Worm (Caenorhabditis elegans) whole organism, L2 larva: ENCODE results near the gene C14B1.3.

Experiments used
- F13H6.1 ChIP-seq: sonication (generic microtip); optimal IDR thresholded peaks from 2 replicates; lab custom pipeline; 2016; ENCODE audit warnings: missing genetic modification characterization, missing compliant biosample characterization
- R02D3.7 ChIP-seq: fragments of 150-350 bp; optimal IDR thresholded peaks from 2 replicates; lab custom pipeline; 2014; ENCODE audit warnings: missing biosample characterization, missing genetic modification characterization
- Y55F3AM.14 ChIP-seq: fragments of 200-800 bp; sonication (Bioruptor generic); optimal IDR thresholded peaks from 2 replicates; lab custom pipeline; 2018; ENCODE audit warnings: mild to moderate bottlenecking, missing genetic modification characterization, missing compliant biosample characterization
- ZK546.5 ChIP-seq: sonication (generic microtip); optimal IDR thresholded peaks from 2 replicates; lab custom pipeline; 2017; ENCODE audit warnings: missing biosample characterization, missing genetic modification characterization
- aly-2 ChIP-seq: fragments of 150-350 bp; optimal IDR thresholded peaks from 2 replicates; lab custom pipeline; 2014; ENCODE audit warnings: missing biosample characterization, missing genetic modification characterization
- ama-1 ChIP-seq: fragments of 150-350 bp; optimal IDR thresholded peaks from 2 replicates; lab custom pipeline; 2018; ENCODE audit warnings: inconsistent platforms
- blmp-1 ChIP-seq: sonication (generic microtip); optimal IDR thresholded peaks from 2 replicates; lab custom pipeline; 2017; ENCODE audit warnings: missing genetic modification characterization, mild to moderate bottlenecking, missing compliant biosample characterization, antibody characterized with exemption, moderate library complexity; ENCODE audit not compliant: insufficient read depth
- ceh-16 ChIP-seq: fragments of 150-350 bp; optimal IDR thresholded peaks from 2 replicates; lab custom pipeline; 2014; ENCODE audit warnings: missing biosample characterization, missing genetic modification characterization
- crh-2 ChIP-seq: sonication (generic microtip); optimal IDR thresholded peaks from 2 replicates; lab custom pipeline; 2017; ENCODE audit warnings: missing biosample characterization, missing genetic modification characterization
- dmd-4 ChIP-seq: sonication (generic microtip); optimal IDR thresholded peaks from 2 replicates; lab custom pipeline; 2017; ENCODE audit warnings: missing biosample characterization, missing genetic modification characterization
- egl-27 ChIP-seq: sonication (generic microtip); optimal IDR thresholded peaks from 3 replicates; lab custom pipeline; 2017; ENCODE audit warnings: missing biosample characterization, missing genetic modification reagents, missing genetic modification characterization
- elt-1 ChIP-seq: fragments of 150-350 bp; optimal IDR thresholded peaks from 2 replicates; lab custom pipeline; 2014; ENCODE audit warnings: missing biosample characterization, missing genetic modification characterization
- fos-1 ChIP-seq: fragments of 150-350 bp; optimal IDR thresholded peaks from 2 replicates; lab custom pipeline; 2014; ENCODE audit warnings: missing biosample characterization, missing genetic modification characterization
- lin-39 ChIP-seq: fragments of 150-350 bp; optimal IDR thresholded peaks from 2 replicates; lab custom pipeline; 2014; ENCODE audit warnings: missing biosample characterization, missing genetic modification reagents, missing genetic modification characterization
- lsy-2 ChIP-seq, 2 experiments: fragments of 150-350 bp in 1 of 2; sonication (generic microtip) in 1 of 2; optimal IDR thresholded peaks; 2 replicates each; lab custom pipeline; 2014 to 2017; ENCODE audit warnings: missing biosample characterization in 2 of 2, missing genetic modification characterization in 2 of 2
- mdl-1 ChIP-seq, 2 experiments: fragments of 150-350 bp in 1 of 2; sonication (generic microtip) in 1 of 2; optimal IDR thresholded peaks; 2 replicates each; lab custom pipeline; 2017; ENCODE audit warnings: missing biosample characterization in 2 of 2, missing genetic modification characterization in 2 of 2
- nhr-11 ChIP-seq: fragments of 150-350 bp; optimal IDR thresholded peaks from 2 replicates; lab custom pipeline; 2014; ENCODE audit warnings: missing biosample characterization, missing genetic modification characterization
- nhr-12 ChIP-seq: fragments of 150-350 bp; optimal IDR thresholded peaks from 2 replicates; lab custom pipeline; 2014; ENCODE audit warnings: missing biosample characterization, missing genetic modification characterization
- nhr-129 ChIP-seq: fragments of 150-350 bp; optimal IDR thresholded peaks from 2 replicates; lab custom pipeline; 2014; ENCODE audit warnings: missing biosample characterization, missing genetic modification characterization
- nhr-21 ChIP-seq: fragments of 150-350 bp; optimal IDR thresholded peaks from 2 replicates; lab custom pipeline; 2014; ENCODE audit warnings: missing biosample characterization, missing genetic modification characterization
- nhr-23 ChIP-seq: fragments of 150-350 bp; optimal IDR thresholded peaks from 2 replicates; lab custom pipeline; 2014; ENCODE audit warnings: missing biosample characterization, missing genetic modification reagents, missing genetic modification characterization
- nhr-237 ChIP-seq: fragments of 150-350 bp; optimal IDR thresholded peaks from 2 replicates; lab custom pipeline; 2014; ENCODE audit warnings: missing biosample characterization, missing genetic modification characterization
- nhr-6 ChIP-seq: fragments of 150-350 bp; optimal IDR thresholded peaks from 2 replicates; lab custom pipeline; 2014; ENCODE audit warnings: missing biosample characterization, missing genetic modification characterization
- nhr-77 ChIP-seq: fragments of 150-350 bp; optimal IDR thresholded peaks from 2 replicates; lab custom pipeline; 2014; ENCODE audit warnings: missing biosample characterization, missing genetic modification characterization
- peb-1 ChIP-seq: fragments of 150-350 bp; optimal IDR thresholded peaks from 2 replicates; lab custom pipeline; 2014; ENCODE audit warnings: missing biosample characterization, missing genetic modification characterization
- sem-4 ChIP-seq: fragments of 150-350 bp; optimal IDR thresholded peaks from 2 replicates; lab custom pipeline; 2014; ENCODE audit warnings: missing biosample characterization, missing genetic modification reagents, missing genetic modification characterization
- skn-1 ChIP-seq: sonication (generic microtip); optimal IDR thresholded peaks from 2 replicates; lab custom pipeline; 2017; ENCODE audit warnings: missing biosample characterization, missing genetic modification characterization
- sma-3 ChIP-seq: sonication (generic microtip); optimal IDR thresholded peaks from 2 replicates; lab custom pipeline; 2016; ENCODE audit warnings: missing genetic modification reagents, missing genetic modification characterization, missing compliant biosample characterization
- sma-9 ChIP-seq, 2 experiments: fragments of 150-350 bp in 1 of 2; sonication (generic microtip) in 1 of 2; optimal IDR thresholded peaks; 2 replicates each; lab custom pipeline; 2014 to 2016; ENCODE audit warnings: missing genetic modification characterization in 2 of 2, mild to moderate bottlenecking in 1 of 2, missing biosample characterization in 1 of 2, missing compliant biosample characterization in 1 of 2, missing genetic modification reagents in 1 of 2, moderate library complexity in 1 of 2
- snpc-4 ChIP-seq: fragments of 150-350 bp; optimal IDR thresholded peaks from 2 replicates; lab custom pipeline; 2014; ENCODE audit warnings: missing biosample characterization, missing genetic modification characterization
- unc-39 ChIP-seq: fragments of 150-350 bp; optimal IDR thresholded peaks from 2 replicates; lab custom pipeline; 2014; ENCODE audit warnings: missing biosample characterization, missing genetic modification characterization
- unc-55 ChIP-seq: fragments of 150-350 bp; sonication (generic microtip); optimal IDR thresholded peaks from 3 replicates; lab custom pipeline; 2014; ENCODE audit warnings: missing biosample characterization, missing genetic modification reagents, missing genetic modification characterization
- unc-62 ChIP-seq: fragments of 150-350 bp; optimal IDR thresholded peaks from 2 replicates; lab custom pipeline; 2014; ENCODE audit warnings: missing biosample characterization, missing genetic modification reagents, missing genetic modification characterization
- ztf-1 ChIP-seq: fragments of 200-800 bp; sonication (Bioruptor generic); conservative IDR thresholded peaks from 2 replicates; pipeline ENCODE4 v1.3.6; 2022; ENCODE audit warnings: missing genetic modification characterization, missing compliant biosample characterization
- ztf-11 ChIP-seq: sonication (generic microtip); optimal IDR thresholded peaks from 2 replicates; lab custom pipeline; 2017; ENCODE audit warnings: missing biosample characterization, missing genetic modification characterization

C14B1.3 gene

ce11 chrIII:3736302-3736701 is 32.9 kb downstream of the C14B1.3 start, which contains the start of gene F34D10.4:
TSS of gene F34D10.4 (plus strand) at chrIII:3736602.
- TF ChIP-seq nhr-77 (tag; lab: Kevin White, UChicago) (no peak), blmp-1 (tag; lab: Kevin White, UChicago) (no peak), nhr-6 (no peak), skn-1 (tag; lab: Kevin White, UChicago) (no peak), unc-55 (no peak), nhr-23 (tag; lab: Kevin White, UChicago) (no peak), ceh-16 (tag; lab: Kevin White, UChicago) (no peak), crh-2 (no peak), snpc-4 (tag; lab: Kevin White, UChicago) (no peak), fos-1 (tag; lab: Kevin White, UChicago) (no peak), sma-9 (GFP tag; optimal IDR thresholded peaks at IDR 0.05; lab: Kevin White, UChicago) (no peak), sma-9 (tag; optimal IDR thresholded peaks at IDR 0.05; lab: Kevin White, UChicago) (no peak), aly-2 (no peak), nhr-21 (tag; lab: Kevin White, UChicago) (no peak), nhr-11 (tag; lab: Kevin White, UChicago) (no peak), nhr-129 (tag; lab: Kevin White, UChicago) (no peak), ZK546.5 (no peak), peb-1 (tag; lab: Kevin White, UChicago) (no peak), ztf-11 (tag; lab: Kevin White, UChicago) (no peak), unc-62 (GFP tag; lab: Kevin White, UChicago) (no peak), ama-1 (lab: Kevin White, UChicago) (no peak)

ce11 chrIII:3737742-3738141 is 34.4 kb downstream of the C14B1.3 start:
- no peak for TF ChIP-seq unc-39
- TF ChIP-seq lin-39 (tag; lab: Kevin White, UChicago) = no peak
- no peak for TF ChIP-seq nhr-237 (tag; lab: Kevin White, UChicago)
- TF ChIP-seq ama-1 (lab: Kevin White, UChicago) = no peak
- TF ChIP-seq crh-2 = no peak
- no peak for TF ChIP-seq nhr-21 (tag; lab: Kevin White, UChicago)
- no peak for TF ChIP-seq egl-27 (tag; lab: Kevin White, UChicago)
- no peak for TF ChIP-seq F13H6.1 (tag; lab: Kevin White, UChicago)
- TF ChIP-seq sem-4 (tag; lab: Kevin White, UChicago) = no peak
- TF ChIP-seq unc-55 = no peak
- TF ChIP-seq sma-9 (GFP tag; optimal IDR thresholded peaks at IDR 0.05; lab: Kevin White, UChicago) = no peak
- no peak for TF ChIP-seq sma-9 (tag; optimal IDR thresholded peaks at IDR 0.05; lab: Kevin White, UChicago)
- TF ChIP-seq nhr-11 (tag; lab: Kevin White, UChicago) = no peak
- TF ChIP-seq blmp-1 (tag; lab: Kevin White, UChicago) = no peak
- TF ChIP-seq nhr-77 (tag; lab: Kevin White, UChicago) = no peak

- TF ChIP-seq nhr-237 (tag; lab: Kevin White, UChicago) (no peak), F13H6.1 (tag; lab: Kevin White, UChicago) (no peak), skn-1 (tag; lab: Kevin White, UChicago) (no peak), mdl-1 (tag; optimal IDR thresholded peaks at IDR 0.05; lab: Kevin White, UChicago) (no peak), Y55F3AM.14 (GFP tag; lab: Kevin White, UChicago) (no peak), dmd-4 (tag; lab: Kevin White, UChicago) (no peak)
Observed at ce11 chrIII:3738331-3738730, 35.0 kb downstream of the C14B1.3 start.

- TF ChIP-seq lsy-2 (tag; optimal IDR thresholded peaks at IDR 0.05; lab: Kevin White, UChicago) = no peak
- no peak for TF ChIP-seq ZK546.5
- no peak for TF ChIP-seq egl-27 (tag; lab: Kevin White, UChicago)
- no peak for TF ChIP-seq sma-9 (GFP tag; optimal IDR thresholded peaks at IDR 0.05; lab: Kevin White, UChicago)
- TF ChIP-seq sma-9 (tag; optimal IDR thresholded peaks at IDR 0.05; lab: Kevin White, UChicago) = no peak
- no peak for TF ChIP-seq nhr-21 (tag; lab: Kevin White, UChicago)
- TF ChIP-seq R02D3.7 (tag; lab: Kevin White, UChicago) = no peak
- no peak for TF ChIP-seq dmd-4 (tag; lab: Kevin White, UChicago)
- TF ChIP-seq Y55F3AM.14 (GFP tag; lab: Kevin White, UChicago) = no peak
- no peak for TF ChIP-seq sma-3 (GFP tag; lab: Kevin White, UChicago)
- TF ChIP-seq sem-4 (tag; lab: Kevin White, UChicago) = no peak
- TF ChIP-seq nhr-237 (tag; lab: Kevin White, UChicago) = no peak
- TF ChIP-seq nhr-12 (tag; lab: Kevin White, UChicago) = no peak
- no peak for TF ChIP-seq elt-1
- no peak for TF ChIP-seq ztf-1
- TF ChIP-seq nhr-6 = no peak
Observed at ce11 chrIII:3742090-3742489, 38.7 kb downstream of the C14B1.3 start.
